Worm (Caenorhabditis elegans): ENCODE data around the gene heri-1.

Gene heri-1

ce11 chrII:6135530-6135929 lies 22.5 kb upstream of the heri-1 start:
- TF ChIP-seq unc-86 (tag; optimal IDR thresholded peaks at IDR 0.05): no peak
- no peak for TF ChIP-seq hlh-13 (GFP tag; optimal IDR thresholded peaks at IDR 0.05)
- no peak for TF ChIP-seq dmd-4 (tag; optimal IDR thresholded peaks at IDR 0.05; ENCODE audit: borderline replicate concordance)
- TF ChIP-seq ceh-2 (tag; optimal IDR thresholded peaks at IDR 0.05): no peak
- no peak for TF ChIP-seq C38D4.7 (GFP tag; optimal IDR thresholded peaks at IDR 0.05)
- TF ChIP-seq pag-3 (tag; optimal IDR thresholded peaks at IDR 0.05; ENCODE audit: borderline replicate concordance): no peak

ce11 chrII:6132595-6132994 lies 19.6 kb upstream of the heri-1 start, which contains the start of gene abts-3:
TSS of gene abts-3 (plus strand) at chrII:6132895.
- TF ChIP-seq K09A11.1 (tag; optimal IDR thresholded peaks at IDR 0.05; ENCODE audit: insufficient read depth) (no peak), rnt-1 (tag; optimal IDR thresholded peaks at IDR 0.05) (no peak)

- no peak for TF ChIP-seq fkh-6 (tag; optimal IDR thresholded peaks at IDR 0.05)
These were observed 12.3 kb upstream of the heri-1 start, which contains the start of gene rars-2 for ce11 chrII:6125259-6125658. TSS of gene rars-2 (plus strand) at chrII:6125559.

ce11 chrII:6123513-6123912 lies 10.5 kb upstream of the heri-1 start, which contains the start of gene C29H12.2:
TSS of gene C29H12.2 (plus strand) at chrII:6123809.
- TF ChIP-seq ceh-34 (tag; optimal IDR thresholded peaks at IDR 0.05) (no peak), pqm-1 (tag; optimal IDR thresholded peaks at IDR 0.05) (no peak), ref-2 (tag; optimal IDR thresholded peaks at IDR 0.05) (no peak), tbx-7 (tag; optimal IDR thresholded peaks at IDR 0.05) (no peak), pha-2 (tag; optimal IDR thresholded peaks at IDR 0.05) (no peak), pag-3 (tag; optimal IDR thresholded peaks at IDR 0.05; ENCODE audit: borderline replicate concordance) (no peak), pros-1 (tag; optimal IDR thresholded peaks at IDR 0.05) (no peak), K09A11.1 (tag; optimal IDR thresholded peaks at IDR 0.05; ENCODE audit: insufficient read depth) (no peak), hlh-6 (tag; optimal IDR thresholded peaks at IDR 0.05) (no peak), K02D7.2 (tag; optimal IDR thresholded peaks at IDR 0.05) (no peak), lin-11 (tag; optimal IDR thresholded peaks at IDR 0.05) (no peak), fkh-6 (tag; optimal IDR thresholded peaks at IDR 0.05) (no peak), ets-4 (tag; optimal IDR thresholded peaks at IDR 0.05) (no peak), elt-2 (tag; optimal IDR thresholded peaks at IDR 0.05) (no peak)

- TF ChIP-seq elt-2 (tag; optimal IDR thresholded peaks at IDR 0.05) (peak; percentile 83), ztf-16 (tag; optimal IDR thresholded peaks at IDR 0.05) (no peak), madf-2 (tag; optimal IDR thresholded peaks at IDR 0.05) (no peak), lim-6 (tag; optimal IDR thresholded peaks at IDR 0.05) (no peak), ceh-2 (tag; optimal IDR thresholded peaks at IDR 0.05) (no peak), C08G9.2 (tag; optimal IDR thresholded peaks at IDR 0.05) (no peak), npax-4 (tag; optimal IDR thresholded peaks at IDR 0.05) (no peak)
These were observed 9.8 kb upstream of the heri-1 start for ce11 chrII:6122641-6123424.

ce11 chrII:6120548-6120947 lies 7.6 kb upstream of the heri-1 start:
- TF ChIP-seq ama-1 (optimal IDR thresholded peaks at IDR 0.05) (no peak), sox-4 (tag; optimal IDR thresholded peaks at IDR 0.05) (no peak), ceh-34 (tag; optimal IDR thresholded peaks at IDR 0.05) (peak; percentile 77), K09A11.1 (tag; optimal IDR thresholded peaks at IDR 0.05; ENCODE audit: insufficient read depth) (no peak), ceh-9 (tag; optimal IDR thresholded peaks at IDR 0.05) (no peak), hlh-13 (GFP tag; optimal IDR thresholded peaks at IDR 0.05) (no peak), ahr-1 (tag; optimal IDR thresholded peaks at IDR 0.05) (no peak), ttx-3 (tag; optimal IDR thresholded peaks at IDR 0.05) (no peak), pax-1 (tag; optimal IDR thresholded peaks at IDR 0.05) (no peak), ceh-45 (GFP tag; IDR thresholded peaks at IDR 0.05) (no peak), ceh-19 (GFP tag; optimal IDR thresholded peaks at IDR 0.05) (peak; percentile 30), dmd-4 (tag; optimal IDR thresholded peaks at IDR 0.05; ENCODE audit: borderline replicate concordance) (no peak), unc-42 (tag; optimal IDR thresholded peaks at IDR 0.05) (peak; percentile 95), ceh-31 (tag; optimal IDR thresholded peaks at IDR 0.05) (peak; percentile 18)
